Worm (Caenorhabditis elegans) whole organism, young adult: ENCODE results near the gene T13H5.1.

Experiments used
- aptf-2 ChIP-seq: fragments of 200-800 bp; sonication (Bioruptor generic); conservative IDR thresholded peaks from 2 replicates; pipeline ENCODE4 v1.3.6; 2022; ENCODE audit warnings: missing genetic modification reagents, missing genetic modification characterization, missing compliant biosample characterization
- gei-17 ChIP-seq: fragments of 200-800 bp; sonication (Bioruptor generic); optimal IDR thresholded peaks from 2 replicates; lab custom pipeline; 2018; ENCODE audit warnings: mild to moderate bottlenecking, missing genetic modification characterization, missing compliant biosample characterization
- nhr-90 ChIP-seq: sonication (generic microtip); optimal IDR thresholded peaks from 2 replicates; lab custom pipeline; 2016; ENCODE audit warnings: missing genotype, mild to moderate bottlenecking, missing genetic modification characterization, missing compliant biosample characterization

- TF ChIP-seq aptf-2 (GFP tag; lab: Robert Waterston, UW): no peak
- TF ChIP-seq nhr-90 (tag; lab: Kevin White, UChicago): no peak
- TF ChIP-seq gei-17 (GFP tag; lab: Kevin White, UChicago): no peak
Measured at ce11 chrII:8450750-8451149, 58.1 kb downstream of the T13H5.1 start.
